Worm (Caenorhabditis elegans) whole organism, early embryonic: ENCODE results near the gene nhr-164.

Source experiments
- B0310.2 ChIP-seq: sonication (generic microtip); optimal IDR thresholded peaks from 2 replicates; lab custom pipeline; 2016; ENCODE audit warnings: mild to moderate bottlenecking, missing genetic modification characterization, missing compliant biosample characterization
- F13C5.2 ChIP-seq: sonication (generic microtip); optimal IDR thresholded peaks from 2 replicates; lab custom pipeline; 2017; ENCODE audit warnings: mild to moderate bottlenecking, missing genetic modification characterization, inconsistent platforms, missing compliant biosample characterization
- aly-1 ChIP-seq: sonication (generic microtip); optimal IDR thresholded peaks from 2 replicates; lab custom pipeline; 2016; ENCODE audit warnings: missing genetic modification characterization, missing compliant biosample characterization
- ama-1 ChIP-seq: fragments of 150-350 bp; optimal IDR thresholded peaks from 2 replicates; lab custom pipeline; 2014
- ceh-13 ChIP-seq: fragments of 200-800 bp; sonication (Bioruptor generic); optimal IDR thresholded peaks from 2 replicates; lab custom pipeline; 2018; ENCODE audit warnings: mild to moderate bottlenecking, missing genetic modification characterization, missing compliant biosample characterization
- ceh-36 ChIP-seq: sonication (generic microtip); optimal IDR thresholded peaks from 2 replicates; lab custom pipeline; 2016; ENCODE audit warnings: missing genetic modification characterization, inconsistent platforms, missing compliant biosample characterization
- ets-7 ChIP-seq: sonication (generic microtip); optimal IDR thresholded peaks from 2 replicates; lab custom pipeline; 2016; ENCODE audit warnings: missing genotype, missing genetic modification characterization, missing compliant biosample characterization
- flt-1 ChIP-seq: fragments of 200-800 bp; sonication (Bioruptor generic); IDR thresholded peaks from 2 replicates; pipeline ENCODE4 v1.3.6; 2022; ENCODE audit warnings: missing genetic modification characterization, missing compliant biosample characterization
- hmbx-1 ChIP-seq: sonication (generic microtip); optimal IDR thresholded peaks from 2 replicates; lab custom pipeline; 2016; ENCODE audit warnings: mild to moderate bottlenecking, missing genetic modification characterization, missing compliant biosample characterization
- hmg-4 ChIP-seq: fragments of 200-800 bp; sonication (Bioruptor generic); optimal IDR thresholded peaks from 2 replicates; lab custom pipeline; 2018; ENCODE audit warnings: mild to moderate bottlenecking, missing genetic modification characterization, missing compliant biosample characterization
- hnd-1 ChIP-seq: sonication (generic microtip); optimal IDR thresholded peaks from 2 replicates; lab custom pipeline; 2016; ENCODE audit warnings: missing genetic modification characterization, missing compliant biosample characterization
- pes-1 ChIP-seq: fragments of 200-800 bp; sonication (Bioruptor generic); IDR thresholded peaks from 2 replicates; pipeline ENCODE4 v1.3.6; 2022; ENCODE audit warnings: missing genetic modification reagents, missing genetic modification characterization, missing compliant biosample characterization
- scrt-1 ChIP-seq: fragments of 200-800 bp; sonication (Bioruptor generic); IDR thresholded peaks from 2 replicates; pipeline ENCODE4 v1.3.6; 2022; ENCODE audit warnings: missing genetic modification characterization, missing compliant biosample characterization
- sea-1 ChIP-seq: fragments of 200-800 bp; sonication (Bioruptor generic); conservative IDR thresholded peaks from 2 replicates; pipeline ENCODE4 v1.3.6; 2022; ENCODE audit warnings: missing genetic modification characterization, missing compliant biosample characterization
- tbx-11 ChIP-seq: fragments of 200-800 bp; sonication (Bioruptor generic); IDR thresholded peaks from 2 replicates; pipeline ENCODE4 v1.3.6; 2022; ENCODE audit warnings: missing genetic modification characterization, missing compliant biosample characterization
- tbx-37 ChIP-seq: fragments of 200-800 bp; sonication (Bioruptor generic); conservative IDR thresholded peaks from 2 replicates; pipeline ENCODE4 v1.3.6; 2022; ENCODE audit warnings: missing genetic modification reagents, missing genetic modification characterization, missing compliant biosample characterization
- tra-4 ChIP-seq: sonication (generic microtip); optimal IDR thresholded peaks from 2 replicates; lab custom pipeline; 2017; ENCODE audit warnings: missing genetic modification characterization, missing compliant biosample characterization

The nhr-164 gene

ce11 chrV:15187083-15188057, 48.2 kb downstream of the nhr-164 start, which contains the start of the genes cyn-7 and bath-36:
Gene cyn-7 (minus strand): TSS chrV:15187378.
Gene bath-36 (plus strand): TSS chrV:15187888.
- no peak for TF ChIP-seq F13C5.2 (tag; lab: Kevin White, UChicago)
- no peak for TF ChIP-seq ceh-13 (GFP tag; lab: Kevin White, UChicago)
- TF ChIP-seq ceh-36 (tag; lab: Kevin White, UChicago), result no peak
- no peak for TF ChIP-seq flt-1
- TF ChIP-seq hmg-4 (GFP tag; lab: Kevin White, UChicago), result no peak
- TF ChIP-seq hmbx-1 (tag; lab: Kevin White, UChicago), result no peak
- no peak for TF ChIP-seq pes-1 (GFP tag; lab: Robert Waterston, UW)
- no peak for TF ChIP-seq tbx-11
- TF ChIP-seq B0310.2 (tag; lab: Kevin White, UChicago), result no peak
- TF ChIP-seq tra-4 (tag; lab: Kevin White, UChicago), result no peak
- TF ChIP-seq tbx-37 (GFP tag; lab: Robert Waterston, UW), result no peak

- TF ChIP-seq scrt-1 (GFP tag; lab: Robert Waterston, UW) (no peak), F13C5.2 (tag; lab: Kevin White, UChicago) (no peak), B0310.2 (tag; lab: Kevin White, UChicago) (no peak), ceh-13 (GFP tag; lab: Kevin White, UChicago) (no peak), tra-4 (tag; lab: Kevin White, UChicago) (no peak), hnd-1 (tag; lab: Kevin White, UChicago) (no peak), hmbx-1 (tag; lab: Kevin White, UChicago) (no peak), tbx-37 (GFP tag; lab: Robert Waterston, UW) (no peak)
Measured at ce11 chrV:15186259-15186927, 49.2 kb downstream of the nhr-164 start, which contains the start of gene Y75B12B.3. Gene Y75B12B.3 (minus strand): TSS chrV:15186279.

ce11 chrV:15184097-15185040, 51.2 kb downstream of the nhr-164 start, which contains the start of gene Y75B12B.1:
Gene Y75B12B.1 (plus strand): TSS chrV:15184699.
- TF ChIP-seq ceh-13 (GFP tag; lab: Kevin White, UChicago) (no peak), hnd-1 (tag; lab: Kevin White, UChicago) (no peak), aly-1 (tag; lab: Kevin White, UChicago) (no peak), flt-1 (no peak), scrt-1 (GFP tag; lab: Robert Waterston, UW) (no peak), hmbx-1 (tag; lab: Kevin White, UChicago) (no peak), ceh-36 (tag; lab: Kevin White, UChicago) (no peak), ama-1 (lab: Kevin White, UChicago) (no peak), tbx-37 (GFP tag; lab: Robert Waterston, UW) (no peak), hmg-4 (GFP tag; lab: Kevin White, UChicago) (no peak), F13C5.2 (tag; lab: Kevin White, UChicago) (no peak), pes-1 (GFP tag; lab: Robert Waterston, UW) (no peak), sea-1 (GFP tag; lab: Robert Waterston, UW) (no peak), tra-4 (tag; lab: Kevin White, UChicago) (no peak), B0310.2 (tag; lab: Kevin White, UChicago) (no peak), ets-7 (no peak), tbx-11 (no peak)
